Worm (Caenorhabditis elegans) whole organism, late embryonic: ENCODE measurements around the gene dss-1.

ENCODE experiments used
- C08G9.2 ChIP-seq: sonication (generic microtip); optimal IDR thresholded peaks from 2 replicates; lab custom pipeline; 2016; ENCODE audit warnings: mild to moderate bottlenecking, missing genetic modification characterization, moderate library complexity, missing compliant biosample characterization
- K09A11.1 ChIP-seq: sonication (generic microtip); optimal IDR thresholded peaks from 2 replicates; lab custom pipeline; 2017; ENCODE audit warnings: antibody characterized with exemption, mild to moderate bottlenecking, missing genetic modification characterization, missing compliant biosample characterization; ENCODE audit not compliant: insufficient read depth
- ahr-1 ChIP-seq: sonication (generic microtip); optimal IDR thresholded peaks from 2 replicates; lab custom pipeline; 2016; ENCODE audit warnings: missing genetic modification characterization, missing compliant biosample characterization
- ceh-19 ChIP-seq: fragments of 200-800 bp; sonication (Bioruptor generic); optimal IDR thresholded peaks from 2 replicates; lab custom pipeline; 2018; ENCODE audit warnings: mild to moderate bottlenecking, missing genetic modification characterization, missing compliant biosample characterization
- ceh-2 ChIP-seq: sonication (generic microtip); optimal IDR thresholded peaks from 2 replicates; lab custom pipeline; 2016; ENCODE audit warnings: missing genotype, missing genetic modification characterization, missing compliant biosample characterization
- ceh-30 ChIP-seq: fragments of 150-350 bp; optimal IDR thresholded peaks from 2 replicates; lab custom pipeline; 2014; ENCODE audit warnings: missing biosample characterization, missing genetic modification characterization
- ceh-31 ChIP-seq: sonication (generic microtip); optimal IDR thresholded peaks from 2 replicates; lab custom pipeline; 2016; ENCODE audit warnings: missing genetic modification characterization, missing compliant biosample characterization
- ceh-48 ChIP-seq: sonication (generic microtip); optimal IDR thresholded peaks from 2 replicates; lab custom pipeline; 2016; ENCODE audit warnings: missing genetic modification characterization, inconsistent platforms, missing compliant biosample characterization
- ceh-6 ChIP-seq: fragments of 200-800 bp; sonication (Bioruptor generic); optimal IDR thresholded peaks from 2 replicates; lab custom pipeline; 2018; ENCODE audit warnings: mild to moderate bottlenecking, missing genetic modification characterization, missing compliant biosample characterization
- che-1 ChIP-seq: sonication (generic microtip); optimal IDR thresholded peaks from 2 replicates; lab custom pipeline; 2016; ENCODE audit warnings: mild to moderate bottlenecking, missing genetic modification characterization, missing compliant biosample characterization
- elt-4 ChIP-seq: sonication (generic microtip); optimal IDR thresholded peaks from 2 replicates; lab custom pipeline; 2016; ENCODE audit warnings: missing genetic modification characterization, missing compliant biosample characterization
- ets-4 ChIP-seq: sonication (generic microtip); optimal IDR thresholded peaks from 2 replicates; lab custom pipeline; 2016; ENCODE audit warnings: missing genetic modification characterization, missing compliant biosample characterization
- fkh-6 ChIP-seq: sonication (generic microtip); optimal IDR thresholded peaks from 2 replicates; lab custom pipeline; 2016; ENCODE audit warnings: missing genetic modification characterization, missing compliant biosample characterization
- gmeb-2 ChIP-seq: sonication (generic microtip); optimal IDR thresholded peaks from 2 replicates; lab custom pipeline; 2016; ENCODE audit warnings: missing genetic modification characterization, inconsistent platforms, missing compliant biosample characterization
- hlh-13 ChIP-seq: fragments of 200-800 bp; sonication (Bioruptor generic); optimal IDR thresholded peaks from 2 replicates; lab custom pipeline; 2018; ENCODE audit warnings: mild to moderate bottlenecking, missing genetic modification characterization, missing compliant biosample characterization
- hlh-15 ChIP-seq: sonication (generic microtip); optimal IDR thresholded peaks from 2 replicates; lab custom pipeline; 2016; ENCODE audit warnings: missing genetic modification characterization, missing compliant biosample characterization
- hlh-6 ChIP-seq: sonication (generic microtip); optimal IDR thresholded peaks from 2 replicates; lab custom pipeline; 2016; ENCODE audit warnings: missing genotype, missing genetic modification characterization, missing compliant biosample characterization
- madf-2 ChIP-seq: sonication (generic microtip); optimal IDR thresholded peaks from 2 replicates; lab custom pipeline; 2017; ENCODE audit warnings: missing genetic modification characterization, missing compliant biosample characterization
- nhr-11 ChIP-seq: fragments of 150-350 bp; optimal IDR thresholded peaks from 2 replicates; lab custom pipeline; 2014; ENCODE audit warnings: missing biosample characterization, missing genetic modification characterization
- pag-3 ChIP-seq: sonication (generic microtip); optimal IDR thresholded peaks from 2 replicates; lab custom pipeline; 2016; ENCODE audit warnings: missing compliant biosample characterization, missing genetic modification characterization, borderline replicate concordance
- pat-9 ChIP-seq: fragments of 200-800 bp; sonication (Bioruptor generic); optimal IDR thresholded peaks from 2 replicates; lab custom pipeline; 2018; ENCODE audit warnings: mild to moderate bottlenecking, missing genetic modification characterization, moderate library complexity, missing compliant biosample characterization
- pha-2 ChIP-seq: sonication (generic microtip); optimal IDR thresholded peaks from 2 replicates; lab custom pipeline; 2017; ENCODE audit warnings: mild to moderate bottlenecking, missing genetic modification characterization, missing compliant biosample characterization
- pha-4 ChIP-seq: fragments of 150-350 bp; optimal IDR thresholded peaks from 2 replicates; lab custom pipeline; 2018; ENCODE audit warnings: missing biosample characterization, missing genetic modification reagents, missing genetic modification characterization
- pqm-1 ChIP-seq: sonication (generic microtip); optimal IDR thresholded peaks from 2 replicates; lab custom pipeline; 2016; ENCODE audit warnings: missing genetic modification characterization, missing compliant biosample characterization
- rnt-1 ChIP-seq: sonication (generic microtip); optimal IDR thresholded peaks from 2 replicates; lab custom pipeline; 2016; ENCODE audit warnings: missing genetic modification characterization, missing compliant biosample characterization
- sdc-2 ChIP-seq: sonication (generic microtip); optimal IDR thresholded peaks from 2 replicates; lab custom pipeline; 2016; ENCODE audit warnings: missing genotype, missing genetic modification characterization, missing compliant biosample characterization
- tbx-2 ChIP-seq: sonication (generic microtip); optimal IDR thresholded peaks from 2 replicates; lab custom pipeline; 2016; ENCODE audit warnings: missing genetic modification characterization, missing compliant biosample characterization
- ttx-3 ChIP-seq: sonication (generic microtip); optimal IDR thresholded peaks from 2 replicates; lab custom pipeline; 2016; ENCODE audit warnings: missing genetic modification reagents, missing genetic modification characterization, missing compliant biosample characterization
- unc-42 ChIP-seq: sonication (generic microtip); optimal IDR thresholded peaks from 2 replicates; lab custom pipeline; 2016; ENCODE audit warnings: missing genotype, missing genetic modification characterization, missing compliant biosample characterization
- ztf-16 ChIP-seq: sonication (generic microtip); optimal IDR thresholded peaks from 2 replicates; lab custom pipeline; 2017; ENCODE audit warnings: missing genetic modification characterization, missing compliant biosample characterization

dss-1 gene

ce11 chrIII:1214121-1214673 lies 18.1 kb upstream of the dss-1 start:
- TF ChIP-seq tbx-2 (tag; lab: Kevin White, UChicago) (no peak), pha-4 (tag; lab: Kevin White, UChicago) (no peak), ahr-1 (tag; lab: Kevin White, UChicago) (no peak)
- TF ChIP-seq, all 69 proteins: peak for 0

- TF ChIP-seq ttx-3 (tag; lab: Kevin White, UChicago): no peak
- peak; percentile 6 for TF ChIP-seq ceh-48
- TF ChIP-seq pha-4 (tag; lab: Kevin White, UChicago): no peak
- no peak for TF ChIP-seq pqm-1 (tag; lab: Kevin White, UChicago)
- no peak for TF ChIP-seq unc-42 (tag; lab: Kevin White, UChicago)
- TF ChIP-seq rnt-1 (tag; lab: Kevin White, UChicago): no peak
- no peak for TF ChIP-seq elt-4 (tag; lab: Kevin White, UChicago)
- TF ChIP-seq pat-9: no peak
These were observed 14.5 kb upstream of the dss-1 start for ce11 chrIII:1210638-1211037.

- TF ChIP-seq gmeb-2 (tag; lab: Kevin White, UChicago): no peak
- no peak for TF ChIP-seq ceh-31
- TF ChIP-seq tbx-2 (tag; lab: Kevin White, UChicago): no peak
- no peak for TF ChIP-seq K09A11.1 (tag; lab: Kevin White, UChicago)
- TF ChIP-seq ceh-19 (GFP tag; lab: Kevin White, UChicago): no peak
- no peak for TF ChIP-seq pag-3 (tag; lab: Kevin White, UChicago)
- no peak for TF ChIP-seq pha-2 (tag; lab: Kevin White, UChicago)
- TF ChIP-seq ceh-2 (tag; lab: Kevin White, UChicago): no peak
- TF ChIP-seq ceh-30 (tag; lab: Kevin White, UChicago): no peak
- TF ChIP-seq sdc-2: no peak
- TF ChIP-seq fkh-6 (tag; lab: Kevin White, UChicago): no peak
- no peak for TF ChIP-seq nhr-11
- TF ChIP-seq ztf-16: no peak
- TF ChIP-seq hlh-13 (GFP tag; lab: Kevin White, UChicago): no peak
- no peak for TF ChIP-seq madf-2 (tag; lab: Kevin White, UChicago)
These were observed 11.8 kb upstream of the dss-1 start, which contains the start of gene orc-3 for ce11 chrIII:1207852-1208251. orc-3 (plus strand) TSS chrIII:1208133.

- TF ChIP-seq ceh-48 (peak; percentile 6), C08G9.2 (tag; lab: Kevin White, UChicago) (no peak)
These were observed 10.9 kb upstream of the dss-1 start for ce11 chrIII:1207027-1207426.

ce11 chrIII:1206331-1206730 lies 10.2 kb upstream of the dss-1 start:
- TF ChIP-seq che-1 (tag; lab: Kevin White, UChicago): no peak
- peak; percentile 4 for TF ChIP-seq ceh-48

- TF ChIP-seq ceh-6 (GFP tag; lab: Kevin White, UChicago): no peak
- TF ChIP-seq rnt-1 (tag; lab: Kevin White, UChicago): no peak
- no peak for TF ChIP-seq hlh-15
- TF ChIP-seq ets-4: no peak
- TF ChIP-seq pha-2 (tag; lab: Kevin White, UChicago): no peak
- TF ChIP-seq pqm-1 (tag; lab: Kevin White, UChicago): no peak
- TF ChIP-seq hlh-6 (tag; lab: Kevin White, UChicago): no peak
These were observed 9.3 kb upstream of the dss-1 start for ce11 chrIII:1205421-1205820.
